Fruit fly (Drosophila melanogaster) whole organism, embryonic: ENCODE data around the gene CG17264.

Experiments used
- Atf3 ChIP-seq: fragments of 200-800 bp; sonication (Bioruptor generic); optimal IDR thresholded peaks from 3 replicates; lab custom pipeline; 2016; ENCODE audit warnings: missing biosample characterization, missing genetic modification characterization
- CG10431 ChIP-seq: fragments of 200-800 bp; sonication (Bioruptor generic); optimal IDR thresholded peaks from 3 replicates; lab custom pipeline; 2018; ENCODE audit warnings: missing biosample characterization, mild to moderate bottlenecking, missing genetic modification characterization
- CG10959 ChIP-seq: fragments of 200-800 bp; sonication (Bioruptor generic); IDR thresholded peaks from 2 replicates; pipeline ENCODE4 v1.3.6; 2022; ENCODE audit warnings: missing biosample characterization, missing genetic modification characterization
- CG11560 ChIP-seq: fragments of 200-800 bp; sonication (Bioruptor generic); IDR thresholded peaks from 3 replicates; pipeline ENCODE4 v1.3.6; 2022; ENCODE audit warnings: missing biosample characterization, missing genetic modification characterization
- CG11723 ChIP-seq: fragments of 200-800 bp; sonication (Bioruptor generic); optimal IDR thresholded peaks from 2 replicates; lab custom pipeline; 2017; ENCODE audit warnings: missing biosample characterization, mild to moderate bottlenecking, missing genetic modification characterization
- CG12071 ChIP-seq: fragments of 200-800 bp; sonication (Bioruptor generic); optimal IDR thresholded peaks from 3 replicates; lab custom pipeline; 2018; ENCODE audit warnings: missing biosample characterization, mild to moderate bottlenecking, missing genetic modification characterization
- CG12104 ChIP-seq: fragments of 200-800 bp; sonication (Bioruptor generic); optimal IDR thresholded peaks from 3 replicates; lab custom pipeline; 2016; ENCODE audit warnings: missing biosample characterization, missing genetic modification characterization
- CG14710 ChIP-seq: fragments of 200-800 bp; sonication (Bioruptor generic); optimal IDR thresholded peaks from 3 replicates; lab custom pipeline; 2019; ENCODE audit warnings: missing biosample characterization, mild to moderate bottlenecking, missing genetic modification characterization, moderate library complexity
- CG1603 ChIP-seq: fragments of 200-800 bp; sonication (Bioruptor generic); optimal IDR thresholded peaks from 2 replicates; lab custom pipeline; 2019; ENCODE audit warnings: missing biosample characterization, mild to moderate bottlenecking, missing genetic modification characterization, moderate library complexity
- CG17186 ChIP-seq: fragments of 200-800 bp; sonication (Bioruptor generic); optimal IDR thresholded peaks from 3 replicates; lab custom pipeline; 2017; ENCODE audit warnings: missing biosample characterization, missing genetic modification reagents, missing genetic modification characterization
- CG17328 ChIP-seq: fragments of 200-800 bp; sonication (Bioruptor generic); IDR thresholded peaks from 2 replicates; pipeline ENCODE4 v1.3.6; 2022; ENCODE audit warnings: missing biosample characterization, missing genetic modification characterization
- CG17385 ChIP-seq: fragments of 200-800 bp; sonication (Bioruptor generic); optimal IDR thresholded peaks from 3 replicates; lab custom pipeline; 2018; ENCODE audit warnings: missing biosample characterization, mild to moderate bottlenecking, missing genetic modification characterization
- CG2116 ChIP-seq: fragments of 200-800 bp; sonication (Bioruptor generic); optimal IDR thresholded peaks from 3 replicates; lab custom pipeline; 2018; ENCODE audit warnings: missing biosample characterization, mild to moderate bottlenecking, missing genetic modification characterization
- CG4707 ChIP-seq: fragments of 200-800 bp; sonication (Bioruptor generic); optimal IDR thresholded peaks from 2 replicates; lab custom pipeline; 2018; ENCODE audit warnings: missing biosample characterization, mild to moderate bottlenecking, missing genetic modification characterization, moderate library complexity
- CG5180 ChIP-seq: fragments of 200-800 bp; sonication (Bioruptor generic); optimal IDR thresholded peaks from 3 replicates; lab custom pipeline; 2017; ENCODE audit warnings: missing biosample characterization, missing genetic modification characterization, mild to moderate bottlenecking, moderate library complexity, missing genetic modification reagents
- CG9437 ChIP-seq: fragments of 200-800 bp; sonication (Bioruptor generic); optimal IDR thresholded peaks from 2 replicates; lab custom pipeline; 2018; ENCODE audit warnings: missing biosample characterization, mild to moderate bottlenecking, missing genetic modification characterization
- CTCF ChIP-seq: fragments of 200-800 bp; sonication (Bioruptor generic); optimal IDR thresholded peaks from 2 replicates; lab custom pipeline; 2017; ENCODE audit warnings: missing biosample characterization, mild to moderate bottlenecking, missing genetic modification characterization, moderate library complexity
- CkIIα-i1 ChIP-seq: fragments of 200-800 bp; sonication (Bioruptor generic); IDR thresholded peaks from 2 replicates; pipeline ENCODE4 v1.3.6; 2022; ENCODE audit warnings: missing biosample characterization, missing genetic modification characterization
- Dbx ChIP-seq: fragments of 200-800 bp; sonication (Bioruptor generic); IDR thresholded peaks from 3 replicates; pipeline ENCODE4 v1.3.6; 2022; ENCODE audit warnings: missing biosample characterization, missing genetic modification characterization
- H2.0 ChIP-seq: fragments of 200-800 bp; sonication (Bioruptor generic); IDR thresholded peaks from 2 replicates; pipeline ENCODE4 v1.3.6; 2022; ENCODE audit warnings: missing biosample characterization, missing genetic modification characterization
- Hand ChIP-seq: fragments of 200-800 bp; sonication (Bioruptor generic); optimal IDR thresholded peaks from 2 replicates; lab custom pipeline; 2017; ENCODE audit warnings: mild to moderate bottlenecking, missing biosample characterization, missing genetic modification reagents, missing genetic modification characterization
- HmgZ ChIP-seq: fragments of 200-800 bp; sonication (Bioruptor generic); optimal IDR thresholded peaks from 2 replicates; lab custom pipeline; 2018; ENCODE audit warnings: missing biosample characterization, mild to moderate bottlenecking, missing genetic modification characterization
- Lpt ChIP-seq: fragments of >200 bp; optimal IDR thresholded peaks from 2 replicates; lab custom pipeline; 2018; ENCODE audit warnings: missing biosample characterization, missing genetic modification characterization
- Nf-YB ChIP-seq: fragments of 200-800 bp; sonication (Bioruptor generic); optimal IDR thresholded peaks from 3 replicates; lab custom pipeline; 2019; ENCODE audit warnings: missing biosample characterization, mild to moderate bottlenecking, missing genetic modification characterization, moderate library complexity
- Nf-YC ChIP-seq: fragments of 200-800 bp; optimal IDR thresholded peaks from 3 replicates; lab custom pipeline; 2019; ENCODE audit warnings: missing biosample characterization, mild to moderate bottlenecking, missing genetic modification characterization, moderate library complexity
- Trl ChIP-seq, 3 experiments: fragments of >200 bp in 2 of 3; fragments of 200-800 bp in 1 of 3; sonication (Bioruptor generic) in 1 of 3; optimal IDR thresholded peaks; 2 replicates in 1 of 3; 3 replicates in 2 of 3; lab custom pipeline; 2016 to 2017; ENCODE audit warnings: missing biosample characterization in 1 of 3, missing genetic modification characterization in 1 of 3
- ac ChIP-seq: fragments of 200-800 bp; sonication (Bioruptor generic); optimal IDR thresholded peaks from 3 replicates; lab custom pipeline; 2017; ENCODE audit warnings: missing biosample characterization, mild to moderate bottlenecking, missing genetic modification characterization
- ara ChIP-seq: fragments of 200-800 bp; sonication (Bioruptor generic); IDR thresholded peaks from 2 replicates; pipeline ENCODE4 v1.3.6; 2022; ENCODE audit warnings: missing biosample characterization, missing genetic modification characterization
- btn ChIP-seq: fragments of 200-800 bp; sonication (Bioruptor generic); optimal IDR thresholded peaks from 2 replicates; lab custom pipeline; 2016; ENCODE audit warnings: missing biosample characterization, missing genetic modification characterization
- caup ChIP-seq: fragments of 200-800 bp; sonication (Bioruptor generic); optimal IDR thresholded peaks from 3 replicates; lab custom pipeline; 2017; ENCODE audit warnings: missing biosample characterization, mild to moderate bottlenecking, missing genetic modification characterization, moderate library complexity; ENCODE audit not compliant: severe bottlenecking
- chm ChIP-seq: fragments of 200-800 bp; sonication (Bioruptor generic); IDR thresholded peaks from 2 replicates; pipeline ENCODE4 v1.3.6; 2022; ENCODE audit warnings: missing biosample characterization, missing genetic modification characterization
- crp ChIP-seq, 2 experiments: fragments of 200-800 bp; sonication (Bioruptor generic); optimal IDR thresholded peaks; 2 replicates in 1 of 2; 3 replicates in 1 of 2; lab custom pipeline; 2017; ENCODE audit warnings: missing biosample characterization in 2 of 2, missing genetic modification characterization in 2 of 2, mild to moderate bottlenecking in 1 of 2, moderate library complexity in 1 of 2
- dysf ChIP-seq: fragments of 200-800 bp; sonication (Bioruptor generic); IDR thresholded peaks from 3 replicates; pipeline ENCODE4 v1.3.6; 2022; ENCODE audit warnings: missing biosample characterization, missing genetic modification characterization
- en ChIP-seq: fragments of 200-800 bp; sonication (Bioruptor generic); optimal IDR thresholded peaks from 2 replicates; lab custom pipeline; 2016; ENCODE audit warnings: missing biosample characterization, missing genetic modification characterization
- gsb ChIP-seq: fragments of 200-800 bp; sonication (Bioruptor generic); IDR thresholded peaks from 2 replicates; pipeline ENCODE4 v1.3.6; 2022; ENCODE audit warnings: missing biosample characterization, missing genetic modification characterization
- lab ChIP-seq: fragments of 200-800 bp; sonication (Bioruptor generic); optimal IDR thresholded peaks from 3 replicates; lab custom pipeline; 2017; ENCODE audit warnings: missing biosample characterization, missing genetic modification characterization, mild to moderate bottlenecking, moderate library complexity, missing genetic modification reagents
- lilli ChIP-seq: fragments of 200-800 bp; sonication (Bioruptor generic); optimal IDR thresholded peaks from 3 replicates; lab custom pipeline; 2016; ENCODE audit warnings: missing biosample characterization, missing genetic modification characterization
- onecut ChIP-seq: fragments of 200-800 bp; sonication (Bioruptor generic); IDR thresholded peaks from 2 replicates; pipeline ENCODE4 v1.3.6; 2022; ENCODE audit warnings: missing biosample characterization, missing genetic modification characterization
- p53 ChIP-seq: fragments of 200-800 bp; sonication (Bioruptor generic); optimal IDR thresholded peaks from 2 replicates; lab custom pipeline; 2016; ENCODE audit warnings: missing biosample characterization, missing genetic modification characterization
- phol ChIP-seq: fragments of 200-800 bp; sonication (Bioruptor generic); optimal IDR thresholded peaks from 3 replicates; lab custom pipeline; 2018; ENCODE audit warnings: missing biosample characterization, mild to moderate bottlenecking, missing genetic modification characterization, moderate library complexity
- ranshi ChIP-seq: fragments of 200-800 bp; sonication (Bioruptor generic); IDR thresholded peaks from 2 replicates; pipeline ENCODE4 v1.3.6; 2022; ENCODE audit warnings: missing biosample characterization, missing genetic modification characterization
- sd ChIP-seq: fragments of 200-800 bp; sonication (Bioruptor generic); optimal IDR thresholded peaks from 3 replicates; lab custom pipeline; 2018; ENCODE audit warnings: missing biosample characterization, mild to moderate bottlenecking, missing genetic modification characterization, moderate library complexity
- seq ChIP-seq: fragments of 200-800 bp; sonication (Bioruptor generic); IDR thresholded peaks from 2 replicates; pipeline ENCODE4 v1.3.6; 2022; ENCODE audit warnings: missing biosample characterization, missing genetic modification characterization
- sim ChIP-seq: fragments of 200-800 bp; sonication (Bioruptor generic); IDR thresholded peaks from 2 replicates; pipeline ENCODE4 v1.3.6; 2022; ENCODE audit warnings: missing biosample characterization, missing genetic modification characterization
- sima ChIP-seq: fragments of 200-800 bp; sonication (Bioruptor generic); optimal IDR thresholded peaks from 2 replicates; lab custom pipeline; 2016; ENCODE audit warnings: missing biosample characterization, missing genetic modification characterization
- tna ChIP-seq: fragments of 200-800 bp; sonication (Bioruptor generic); IDR thresholded peaks from 2 replicates; pipeline ENCODE4 v1.3.6; 2022; ENCODE audit warnings: missing biosample characterization, missing genetic modification characterization; ENCODE audit not compliant: partially characterized antibody
- trh ChIP-seq: fragments of 200-800 bp; sonication (Bioruptor generic); optimal IDR thresholded peaks from 2 replicates; lab custom pipeline; 2016; ENCODE audit warnings: missing biosample characterization, missing genetic modification characterization
- tx ChIP-seq: fragments of 200-800 bp; sonication (Bioruptor generic); optimal IDR thresholded peaks from 2 replicates; lab custom pipeline; 2016; ENCODE audit warnings: missing biosample characterization, missing genetic modification characterization
- usp ChIP-seq: fragments of >200 bp; optimal IDR thresholded peaks from 2 replicates; lab custom pipeline; 2017; ENCODE audit warnings: missing biosample characterization, missing genetic modification characterization

The CG17264 gene

dm6 chr2L:3030350-3030749 is 12.0 kb downstream of the CG17264 start, which contains the start of gene GABPI (continued):
- peak; percentile 43 for TF ChIP-seq CG17385 (GFP tag; lab: Kevin White, UChicago)
- TF ChIP-seq lilli (GFP tag; lab: Kevin White, UChicago): peak; percentile 18
- TF ChIP-seq CkIIα-i1 (GFP tag; lab: Robert Waterston, UW): no peak
- TF ChIP-seq sd (tag; lab: Kevin White, UChicago): no peak
- TF ChIP-seq CG4707 (GFP tag; lab: Kevin White, UChicago): peak; percentile 19
- TF ChIP-seq trh (GFP tag; lab: Kevin White, UChicago): no peak
- no peak for TF ChIP-seq lab (GFP tag; lab: Kevin White, UChicago)
- TF ChIP-seq gsb (GFP tag; lab: Robert Waterston, UW): no peak
- peak; percentile 2 to 86 for TF ChIP-seq crp (GFP tag; optimal IDR thresholded peaks at IDR 0.05; lab: Kevin White, UChicago)
- peak; percentile 67 for TF ChIP-seq onecut (GFP tag; lab: Robert Waterston, UW)
- no peak for TF ChIP-seq ac (GFP tag; lab: Kevin White, UChicago)
- TF ChIP-seq CG5180: no peak
- peak; percentile 18 for TF ChIP-seq CG2116 (GFP tag; lab: Kevin White, UChicago)
- no peak for TF ChIP-seq caup (GFP tag; lab: Kevin White, UChicago)
- no peak for TF ChIP-seq en (GFP tag; lab: Kevin White, UChicago)
- TF ChIP-seq Nf-YB (GFP tag; lab: Kevin White, UChicago): no peak
- TF ChIP-seq ara: no peak
- TF ChIP-seq chm (GFP tag; lab: Robert Waterston, UW): no peak
- peak; percentile 38 for TF ChIP-seq CG10431 (GFP tag; lab: Kevin White, UChicago)
- peak; percentile 55 for TF ChIP-seq HmgZ
- TF ChIP-seq CG1603 (tag; lab: Kevin White, UChicago): peak; percentile 29

dm6 chr2L:3034969-3035368 is 16.7 kb downstream of the CG17264 start, which contains the start of gene CG17258:
CG17258 (minus strand) TSS chr2L:3035348.
- TF ChIP-seq CTCF (peak; percentile 78), CG17328 (GFP tag; lab: Robert Waterston, UW) (no peak), sim (GFP tag; lab: Robert Waterston, UW) (no peak)

DNA sequence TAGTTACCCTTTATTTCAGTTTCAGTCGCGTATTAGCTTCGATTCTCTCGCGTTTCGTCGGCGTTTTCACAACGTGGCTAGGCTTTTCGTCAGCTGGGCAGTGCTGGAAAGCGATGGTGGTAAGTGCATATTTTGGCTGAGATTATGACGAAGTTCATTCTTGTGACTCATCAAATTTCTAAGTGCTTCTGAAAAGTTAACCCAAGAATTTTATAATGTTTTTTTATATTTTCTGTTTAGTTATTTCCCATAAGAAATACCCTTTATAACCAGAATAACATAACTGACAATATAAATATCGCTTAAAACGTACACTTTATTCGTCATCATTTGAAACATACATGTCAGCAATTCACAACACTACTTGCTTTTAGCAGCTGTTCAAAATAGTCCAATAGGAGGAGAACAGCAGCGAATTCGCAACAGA is 18.9 kb downstream of the CG17264 start, which contains the start of the genes CG17260 and SerRS:
TSS of gene CG17260 (plus strand) at position 78 of the 427 bp plus-strand sequence.
TSS of gene SerRS (minus strand) at position 251 of the 427 bp plus-strand sequence.
- TF ChIP-seq tx: peak; percentile 90
- TF ChIP-seq CG17186 (GFP tag; lab: Kevin White, UChicago): peak; percentile 74
- peak; percentile 43 for TF ChIP-seq CG12071 (GFP tag; lab: Kevin White, UChicago)
- TF ChIP-seq ac (GFP tag; lab: Kevin White, UChicago): peak; percentile 37
- peak; percentile 96 for TF ChIP-seq phol (tag; lab: Kevin White, UChicago)
- peak; percentile 81; the same call in 1 of the 2 replicates for TF ChIP-seq seq (GFP tag; lab: Robert Waterston, UW)
- peak; percentile 58 for TF ChIP-seq sima (GFP tag; lab: Kevin White, UChicago)
- TF ChIP-seq CG12104 (GFP tag; lab: Kevin White, UChicago): peak; percentile 89
- TF ChIP-seq Nf-YC (tag; lab: Kevin White, UChicago): peak; percentile 86
- peak; percentile 43 for TF ChIP-seq CG10959 (GFP tag; lab: Robert Waterston, UW)
- peak; percentile 93 for TF ChIP-seq ranshi (GFP tag; lab: Robert Waterston, UW)
- peak; percentile 95 for TF ChIP-seq Dbx (GFP tag; lab: Robert Waterston, UW)
- no peak for TF ChIP-seq Lpt (GFP tag; lab: Kevin White, UChicago)
- no peak for TF ChIP-seq usp (GFP tag; lab: Kevin White, UChicago)
- TF ChIP-seq Hand (GFP tag; lab: Kevin White, UChicago): peak; percentile 26
- peak; percentile 89 for TF ChIP-seq Atf3 (GFP tag; lab: Kevin White, UChicago)
- peak; percentile 86 for TF ChIP-seq H2.0 (GFP tag; lab: Robert Waterston, UW)
- TF ChIP-seq Trl (optimal IDR thresholded peaks at IDR 0.05; lab: Kevin White, UChicago): no peak
- TF ChIP-seq Trl (GFP tag; optimal IDR thresholded peaks at IDR 0.05; lab: Kevin White, UChicago): peak; percentile 95
- TF ChIP-seq CG14710: peak; percentile 91
- peak; percentile 63 for TF ChIP-seq p53 (GFP tag; lab: Kevin White, UChicago)
- TF ChIP-seq btn (GFP tag; lab: Kevin White, UChicago): peak; percentile 60
- peak; percentile 87 for TF ChIP-seq CG9437 (GFP tag; lab: Kevin White, UChicago)
- peak; percentile 95 for TF ChIP-seq dysf (GFP tag; lab: Robert Waterston, UW)
- peak; percentile 86 for TF ChIP-seq CG11560 (tag; lab: Robert Waterston, UW)
- no peak for TF ChIP-seq CG11723
- no peak for TF ChIP-seq tna (GFP tag; lab: Robert Waterston, UW)
